Worm (Caenorhabditis elegans): Measurements from ENCODE around the gene Y41C4A.7.

Gene Y41C4A.7

DNA sequence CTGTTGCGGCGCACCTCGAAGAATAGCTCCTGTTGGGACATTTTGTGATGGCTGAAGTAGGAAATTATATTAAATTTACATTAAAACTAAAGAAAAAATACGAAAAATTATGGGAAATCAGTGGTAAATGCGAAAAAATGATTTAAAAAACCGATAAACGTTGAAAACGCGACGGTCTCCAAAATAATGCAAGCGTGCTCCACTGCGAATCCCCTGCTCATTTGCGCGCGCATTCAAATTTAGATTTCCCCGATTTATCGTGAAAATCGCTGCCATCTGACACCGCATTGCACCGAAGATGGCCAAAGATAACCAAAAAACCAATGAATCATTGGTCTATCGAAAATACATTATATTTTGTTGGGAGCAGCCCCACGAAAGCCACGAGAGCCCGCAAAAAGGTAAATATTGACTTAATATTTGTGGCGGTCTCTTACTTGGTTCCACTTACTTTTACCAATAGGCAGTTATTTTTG lies 20.8 kb downstream of the Y41C4A.7 start, which contains the start of the genes elb-1 and Y41C4A.11:
Gene elb-1 (minus strand): TSS at position 51 of the 476 bp plus-strand sequence.
Gene Y41C4A.11 (plus strand): TSS at position 461 of the 476 bp plus-strand sequence.
- TF ChIP-seq lsy-2 (tag; optimal IDR thresholded peaks at IDR 0.05) (peak; percentile 21 to 78), sma-3 (GFP tag; optimal IDR thresholded peaks at IDR 0.05) (peak; percentile 64), Y55F3AM.14 (GFP tag; optimal IDR thresholded peaks at IDR 0.05) (no peak), nhr-25 (tag; optimal IDR thresholded peaks at IDR 0.05) (peak; percentile 45), nhr-129 (tag; optimal IDR thresholded peaks at IDR 0.05) (peak; percentile 56), lin-13 (GFP tag; optimal IDR thresholded peaks at IDR 0.05) (peak; percentile 45), gmeb-1 (tag; optimal IDR thresholded peaks at IDR 0.05) (peak; percentile 99), aly-2 (tag; optimal IDR thresholded peaks at IDR 0.05) (no peak), unc-55 (GFP tag; optimal IDR thresholded peaks at IDR 0.05) (peak; percentile 78), zag-1 (tag; optimal IDR thresholded peaks at IDR 0.05) (no peak), sma-9 (GFP tag; optimal IDR thresholded peaks at IDR 0.05) (no peak), sma-9 (tag; optimal IDR thresholded peaks at IDR 0.05) (no peak), R02D3.7 (tag; optimal IDR thresholded peaks at IDR 0.05) (no peak), F13H6.1 (tag; optimal IDR thresholded peaks at IDR 0.05) (peak; percentile 76), ztf-4 (tag; optimal IDR thresholded peaks at IDR 0.05) (no peak), nhr-10 (tag; optimal IDR thresholded peaks at IDR 0.05) (no peak), elt-1 (tag; optimal IDR thresholded peaks at IDR 0.05) (no peak), sem-4 (tag; optimal IDR thresholded peaks at IDR 0.05) (peak; percentile 65), ama-1 (optimal IDR thresholded peaks at IDR 0.05) (no peak), C34F6.9 (tag; optimal IDR thresholded peaks at IDR 0.05) (peak; percentile 55), mbf-1 (tag; optimal IDR thresholded peaks at IDR 0.05) (no peak), lin-11 (tag; optimal IDR thresholded peaks at IDR 0.05) (peak; percentile 40), nhr-237 (tag; optimal IDR thresholded peaks at IDR 0.05) (no peak), snpc-4 (tag; optimal IDR thresholded peaks at IDR 0.05) (no peak), mab-5 (tag; optimal IDR thresholded peaks at IDR 0.05) (peak; percentile 49), elt-3 (tag; optimal IDR thresholded peaks at IDR 0.05) (no peak), fos-1 (tag; optimal IDR thresholded peaks at IDR 0.05) (peak; percentile 26), egl-27 (tag; optimal IDR thresholded peaks at IDR 0.05) (peak; percentile 33), crh-2 (tag; optimal IDR thresholded peaks at IDR 0.05) (peak; percentile 63), alr-1 (tag; optimal IDR thresholded peaks at IDR 0.05) (no peak)

DNA sequence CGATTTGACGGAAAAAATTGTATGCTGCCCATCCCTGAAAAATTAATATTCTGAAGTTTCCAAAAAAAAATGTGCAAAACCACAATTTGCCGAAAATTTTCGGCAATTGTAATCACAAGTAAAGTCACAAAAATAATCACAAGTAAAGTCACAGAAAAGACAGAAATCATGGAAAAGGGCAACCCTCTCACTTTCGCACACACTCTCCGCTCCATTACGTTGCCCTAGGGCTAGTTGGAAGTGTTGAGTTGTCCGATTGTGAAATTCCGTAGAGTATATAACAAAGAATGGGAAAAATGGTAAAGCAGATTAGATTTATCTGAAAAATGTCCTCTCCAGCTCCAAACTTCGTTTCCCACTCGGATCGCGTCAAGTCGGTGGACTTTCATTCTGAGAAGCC lies 22.7 kb downstream of the Y41C4A.7 start, which contains the start of gene Y41C4A.32:
Gene Y41C4A.32 (plus strand): TSS at position 302 of the 400 bp plus-strand sequence.
- TF ChIP-seq fos-1 (tag; optimal IDR thresholded peaks at IDR 0.05) (peak; percentile 11), alr-1 (tag; optimal IDR thresholded peaks at IDR 0.05) (no peak)

DNA sequence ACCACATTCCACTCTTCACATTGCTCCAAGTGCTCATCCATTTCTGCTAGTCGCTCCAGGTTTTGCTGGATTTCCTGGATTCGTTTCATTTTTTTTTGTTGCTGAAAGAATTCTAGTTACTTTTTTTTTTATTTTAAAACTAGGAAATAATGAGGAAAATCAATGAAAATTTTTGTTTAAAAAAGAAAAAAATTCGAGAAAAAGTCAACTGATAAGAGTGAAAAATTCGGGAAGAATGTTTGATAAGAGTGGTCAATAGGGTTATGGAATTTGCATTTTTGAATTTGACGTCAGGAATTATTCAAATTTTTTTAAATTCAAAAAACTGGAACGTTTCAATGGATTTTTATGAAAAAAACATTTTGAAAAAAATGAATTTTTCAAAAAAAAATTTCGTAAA lies 27.9 kb downstream of the Y41C4A.7 start, which contains the start of gene Y41C4A.12:
Gene Y41C4A.12 (minus strand): TSS at position 101 of the 400 bp plus-strand sequence.
- TF ChIP-seq snpc-4 (tag; optimal IDR thresholded peaks at IDR 0.05) (no peak), mab-5 (tag; optimal IDR thresholded peaks at IDR 0.05) (no peak), skn-1 (tag; optimal IDR thresholded peaks at IDR 0.05) (no peak), lin-13 (GFP tag; optimal IDR thresholded peaks at IDR 0.05) (no peak), crh-2 (tag; optimal IDR thresholded peaks at IDR 0.05) (no peak), Y55F3AM.14 (GFP tag; optimal IDR thresholded peaks at IDR 0.05) (no peak), elt-1 (tag; optimal IDR thresholded peaks at IDR 0.05) (no peak), sma-9 (GFP tag; optimal IDR thresholded peaks at IDR 0.05) (no peak), sma-9 (tag; optimal IDR thresholded peaks at IDR 0.05) (no peak), nhr-6 (tag; optimal IDR thresholded peaks at IDR 0.05) (no peak), fos-1 (tag; optimal IDR thresholded peaks at IDR 0.05) (no peak), unc-39 (tag; optimal IDR thresholded peaks at IDR 0.05) (no peak), F13H6.1 (tag; optimal IDR thresholded peaks at IDR 0.05) (no peak), dmd-4 (tag; optimal IDR thresholded peaks at IDR 0.05) (no peak), sem-4 (tag; optimal IDR thresholded peaks at IDR 0.05) (no peak), nhr-129 (tag; optimal IDR thresholded peaks at IDR 0.05) (no peak), ztf-1 (GFP tag; conservative IDR thresholded peaks at IDR 0.05) (no peak), zag-1 (tag; optimal IDR thresholded peaks at IDR 0.05) (no peak)

DNA sequence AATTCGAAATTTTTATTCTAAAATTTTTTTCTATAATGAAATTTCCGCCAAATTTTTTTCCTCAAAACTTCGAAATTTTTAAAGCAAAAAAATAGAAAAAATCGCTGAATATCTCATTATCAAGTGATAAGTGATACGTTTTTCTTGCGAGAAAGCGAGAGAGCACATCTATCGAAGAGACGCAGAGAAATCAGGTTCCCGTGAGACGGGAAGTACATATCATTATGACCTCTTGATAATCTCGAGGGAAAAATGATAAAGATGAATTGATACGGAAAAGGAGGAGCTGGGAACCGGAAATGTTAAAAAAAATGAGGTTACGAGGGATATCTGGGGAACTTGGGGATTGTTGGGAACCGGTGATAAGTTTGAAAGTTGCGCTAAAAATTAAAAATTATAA lies 28.3 kb downstream of the Y41C4A.7 start:
- TF ChIP-seq fos-1 (tag; optimal IDR thresholded peaks at IDR 0.05) = peak; percentile 21
- peak; percentile 12 for TF ChIP-seq nhr-21 (tag; optimal IDR thresholded peaks at IDR 0.05)
- no peak for TF ChIP-seq mab-5 (tag; optimal IDR thresholded peaks at IDR 0.05)
- no peak for TF ChIP-seq aly-2 (tag; optimal IDR thresholded peaks at IDR 0.05)
